Worm (Caenorhabditis elegans) whole organism, L4 larva: Measurements from ENCODE around the gene ttbk-8.2.
A peak's percentile ranks its signal among the peaks of the same experiment; 100 is the strongest.

ENCODE experiments used
- D1046.2 ChIP-seq: fragments of 200-800 bp; sonication (Bioruptor generic); IDR thresholded peaks from 2 replicates; pipeline ENCODE4 v1.3.6; 2022; ENCODE audit warnings: missing genetic modification characterization, missing compliant biosample characterization
- F49E8.2 ChIP-seq: sonication (generic microtip); optimal IDR thresholded peaks from 2 replicates; lab custom pipeline; 2016; ENCODE audit warnings: missing compliant biosample characterization, mild to moderate bottlenecking, missing genetic modification characterization, borderline replicate concordance
- T20F7.1 ChIP-seq: fragments of 200-800 bp; sonication (Bioruptor generic); optimal IDR thresholded peaks from 2 replicates; lab custom pipeline; 2018; ENCODE audit warnings: mild to moderate bottlenecking, missing genetic modification characterization, missing compliant biosample characterization
- Y48G9A.11 ChIP-seq: fragments of 200-800 bp; sonication (Bioruptor generic); IDR thresholded peaks from 2 replicates; pipeline ENCODE4 v1.3.6; 2022; ENCODE audit warnings: missing genetic modification reagents, missing genetic modification characterization, missing compliant biosample characterization
- Y5F2A.4 ChIP-seq: fragments of 200-800 bp; sonication (Bioruptor generic); optimal IDR thresholded peaks from 2 replicates; lab custom pipeline; 2018; ENCODE audit warnings: mild to moderate bottlenecking, missing genetic modification characterization, missing compliant biosample characterization
- ZK337.2 ChIP-seq: fragments of 200-800 bp; sonication (Bioruptor generic); IDR thresholded peaks from 2 replicates; pipeline ENCODE4 v1.3.6; 2022; ENCODE audit warnings: missing genetic modification reagents, missing genetic modification characterization, missing compliant biosample characterization
- ZK546.5 ChIP-seq, 2 experiments: sonication (generic microtip); optimal IDR thresholded peaks; 2 replicates each; lab custom pipeline; 2017; ENCODE audit warnings: missing biosample characterization in 2 of 2, missing genetic modification characterization in 2 of 2
- ama-1 ChIP-seq: fragments of 150-350 bp; optimal IDR thresholded peaks from 2 replicates; lab custom pipeline; 2014; ENCODE audit warnings: inconsistent platforms, mixed read lengths
- arid-1 ChIP-seq: fragments of 200-800 bp; sonication (Bioruptor generic); conservative IDR thresholded peaks from 2 replicates; pipeline ENCODE4 v1.3.6; 2022; ENCODE audit warnings: missing genetic modification reagents, missing genetic modification characterization, missing compliant biosample characterization
- ceh-20 ChIP-seq: fragments of 200-800 bp; sonication (Bioruptor generic); IDR thresholded peaks from 2 replicates; pipeline ENCODE4 v1.3.6; 2022; ENCODE audit warnings: missing genetic modification reagents, missing genetic modification characterization, missing compliant biosample characterization
- ceh-32 ChIP-seq: sonication (generic microtip); optimal IDR thresholded peaks from 2 replicates; lab custom pipeline; 2016; ENCODE audit warnings: mild to moderate bottlenecking, missing genetic modification characterization, missing compliant biosample characterization; ENCODE audit not compliant: poor library complexity
- ceh-62 ChIP-seq: sonication (generic microtip); optimal IDR thresholded peaks from 2 replicates; lab custom pipeline; 2017; ENCODE audit warnings: missing biosample characterization, missing genetic modification characterization
- ces-1 ChIP-seq: fragments of 150-350 bp; sonication (generic microtip); optimal IDR thresholded peaks from 4 replicates; lab custom pipeline; 2014; ENCODE audit warnings: missing biosample characterization, missing genetic modification reagents, missing genetic modification characterization
- daf-12 ChIP-seq: fragments of 150-350 bp; optimal IDR thresholded peaks from 2 replicates; lab custom pipeline; 2014; ENCODE audit warnings: missing biosample characterization, missing genetic modification reagents, missing genetic modification characterization
- dmd-6 ChIP-seq: fragments of 200-800 bp; sonication (Bioruptor generic); IDR thresholded peaks from 2 replicates; pipeline ENCODE4 v1.3.6; 2022; ENCODE audit warnings: missing genetic modification reagents, missing genetic modification characterization, missing compliant biosample characterization
- dve-1 ChIP-seq: sonication (generic microtip); optimal IDR thresholded peaks from 2 replicates; lab custom pipeline; 2017; ENCODE audit warnings: antibody characterized with exemption, mild to moderate bottlenecking, missing genetic modification characterization, missing compliant biosample characterization; ENCODE audit not compliant: insufficient read depth
- egl-27 ChIP-seq: sonication (generic microtip); optimal IDR thresholded peaks from 3 replicates; lab custom pipeline; 2017; ENCODE audit warnings: missing biosample characterization, missing genetic modification reagents, missing genetic modification characterization
- egl-43 ChIP-seq: fragments of 200-800 bp; sonication (Bioruptor generic); IDR thresholded peaks from 2 replicates; pipeline ENCODE4 v1.3.6; 2022; ENCODE audit warnings: missing genetic modification reagents, missing genetic modification characterization, missing compliant biosample characterization
- gei-8 ChIP-seq: fragments of 200-800 bp; sonication (Bioruptor generic); optimal IDR thresholded peaks from 2 replicates; lab custom pipeline; 2018; ENCODE audit warnings: mild to moderate bottlenecking, missing genetic modification characterization, missing compliant biosample characterization
- hlh-11 ChIP-seq: fragments of 200-800 bp; sonication (Bioruptor generic); optimal IDR thresholded peaks from 2 replicates; lab custom pipeline; 2018; ENCODE audit warnings: mild to moderate bottlenecking, missing genetic modification characterization, missing compliant biosample characterization
- hlh-30 ChIP-seq: sonication (generic microtip); optimal IDR thresholded peaks from 2 replicates; lab custom pipeline; 2017; ENCODE audit warnings: antibody characterized with exemption, mild to moderate bottlenecking, missing genetic modification characterization, missing compliant biosample characterization; ENCODE audit not compliant: insufficient read depth
- hmg-1.1 ChIP-seq: fragments of 200-800 bp; sonication (Bioruptor generic); IDR thresholded peaks from 2 replicates; pipeline ENCODE4 v1.3.6; 2022; ENCODE audit warnings: missing genetic modification reagents, missing genetic modification characterization, missing compliant biosample characterization
- lim-7 ChIP-seq: fragments of 200-800 bp; sonication (Bioruptor generic); IDR thresholded peaks from 2 replicates; pipeline ENCODE4 v1.3.6; 2022; ENCODE audit warnings: missing genetic modification characterization, missing compliant biosample characterization
- lin-15B ChIP-seq: fragments of 150-350 bp; sonication (generic microtip); optimal IDR thresholded peaks from 3 replicates; lab custom pipeline; 2014; ENCODE audit warnings: missing biosample characterization, missing genetic modification characterization
- lin-38 ChIP-seq: fragments of 200-800 bp; sonication (Bioruptor generic); IDR thresholded peaks from 2 replicates; pipeline ENCODE4 v1.3.6; 2022; ENCODE audit warnings: missing genetic modification reagents, missing genetic modification characterization, missing compliant biosample characterization
- lsy-2 ChIP-seq, 2 experiments: fragments of 150-350 bp in 1 of 2; sonication (generic microtip) in 1 of 2; optimal IDR thresholded peaks; 2 replicates each; lab custom pipeline; 2014 to 2017; ENCODE audit warnings: missing biosample characterization in 2 of 2, missing genetic modification characterization in 2 of 2
- madf-5 ChIP-seq, 2 experiments: fragments of 200-800 bp; sonication (Bioruptor generic); IDR thresholded peaks; 2 replicates each; pipeline ENCODE4 v1.3.6; 2022; ENCODE audit warnings: missing compliant biosample characterization in 2 of 2, missing genetic modification characterization in 2 of 2
- madf-9 ChIP-seq: fragments of 200-800 bp; sonication (Bioruptor generic); conservative IDR thresholded peaks from 2 replicates; pipeline ENCODE4 v1.3.6; 2022; ENCODE audit warnings: missing genetic modification reagents, missing genetic modification characterization, missing compliant biosample characterization
- mdl-1 ChIP-seq, 2 experiments: fragments of 150-350 bp in 1 of 2; sonication (generic microtip) in 1 of 2; optimal IDR thresholded peaks; 2 replicates each; lab custom pipeline; 2014 to 2017; ENCODE audit warnings: missing biosample characterization in 2 of 2, missing genetic modification characterization in 2 of 2
- mep-1 ChIP-seq: fragments of 150-350 bp; sonication (generic microtip); optimal IDR thresholded peaks from 3 replicates; lab custom pipeline; 2014; ENCODE audit warnings: missing biosample characterization, missing genetic modification characterization
- mes-2 ChIP-seq: sonication (generic microtip); optimal IDR thresholded peaks from 2 replicates; lab custom pipeline; 2016; ENCODE audit warnings: missing genotype, mild to moderate bottlenecking, missing genetic modification characterization, missing compliant biosample characterization; ENCODE audit not compliant: poor library complexity, severe bottlenecking
- mxl-2 ChIP-seq: fragments of 200-800 bp; sonication (Bioruptor generic); conservative IDR thresholded peaks from 2 replicates; pipeline ENCODE4 v1.3.6; 2022; ENCODE audit warnings: missing genetic modification reagents, missing genetic modification characterization, missing compliant biosample characterization
- nhr-102 ChIP-seq: sonication (generic microtip); optimal IDR thresholded peaks from 2 replicates; lab custom pipeline; 2016; ENCODE audit warnings: mild to moderate bottlenecking, missing genetic modification characterization, moderate library complexity, missing compliant biosample characterization
- nhr-111 ChIP-seq: fragments of 200-800 bp; sonication (Bioruptor generic); optimal IDR thresholded peaks from 2 replicates; lab custom pipeline; 2018; ENCODE audit warnings: mild to moderate bottlenecking, missing genetic modification characterization, missing compliant biosample characterization
- nhr-237 ChIP-seq: sonication (generic microtip); optimal IDR thresholded peaks from 2 replicates; lab custom pipeline; 2017; ENCODE audit warnings: missing biosample characterization, missing genetic modification characterization
- nhr-28 ChIP-seq: fragments of 150-350 bp; optimal IDR thresholded peaks from 2 replicates; lab custom pipeline; 2014; ENCODE audit warnings: missing biosample characterization, missing genetic modification characterization
- nhr-41 ChIP-seq: fragments of 200-800 bp; sonication (Bioruptor generic); IDR thresholded peaks from 2 replicates; pipeline ENCODE4 v1.3.6; 2022; ENCODE audit warnings: missing genetic modification reagents, missing genetic modification characterization, missing compliant biosample characterization
- nhr-42 ChIP-seq: fragments of 200-800 bp; sonication (Bioruptor generic); IDR thresholded peaks from 2 replicates; pipeline ENCODE4 v1.3.6; 2022; ENCODE audit warnings: missing genetic modification characterization, missing compliant biosample characterization
- nhr-6 ChIP-seq: fragments of 150-350 bp; optimal IDR thresholded peaks from 2 replicates; lab custom pipeline; 2014; ENCODE audit warnings: missing biosample characterization, missing genetic modification characterization
- nhr-76 ChIP-seq: fragments of 150-350 bp; optimal IDR thresholded peaks from 2 replicates; lab custom pipeline; 2014; ENCODE audit warnings: missing biosample characterization, missing genetic modification characterization
- rbr-2 ChIP-seq: sonication (generic microtip); optimal IDR thresholded peaks from 2 replicates; lab custom pipeline; 2016; ENCODE audit warnings: missing genotype, missing genetic modification characterization, missing compliant biosample characterization
- saeg-2 ChIP-seq: fragments of 200-800 bp; sonication (Bioruptor generic); IDR thresholded peaks from 2 replicates; pipeline ENCODE4 v1.3.6; 2022; ENCODE audit warnings: missing genetic modification reagents, missing genetic modification characterization, missing compliant biosample characterization
- sdz-12 ChIP-seq: fragments of 200-800 bp; sonication (Bioruptor generic); optimal IDR thresholded peaks from 2 replicates; lab custom pipeline; 2018; ENCODE audit warnings: mild to moderate bottlenecking, missing genetic modification characterization, missing compliant biosample characterization
- spr-3 ChIP-seq: fragments of 200-800 bp; sonication (Bioruptor generic); optimal IDR thresholded peaks from 2 replicates; lab custom pipeline; 2018; ENCODE audit warnings: mild to moderate bottlenecking, missing genetic modification characterization, missing compliant biosample characterization
- tag-97 ChIP-seq: fragments of 200-800 bp; sonication (Bioruptor generic); IDR thresholded peaks from 2 replicates; pipeline ENCODE4 v1.3.6; 2022; ENCODE audit warnings: missing genetic modification characterization, missing compliant biosample characterization
- unc-62 ChIP-seq, 3 experiments: fragments of 150-350 bp in 1 of 3; sonication (generic microtip); optimal IDR thresholded peaks in 2 of 3; peaks in 1 of 3; 1 replicate in 1 of 3; 2 replicates in 2 of 3; lab custom pipeline; 2014 to 2017; ENCODE audit warnings: missing biosample characterization in 3 of 3, missing genetic modification characterization in 3 of 3, missing genetic modification reagents in 3 of 3, missing genotype in 1 of 3
- ztf-7 ChIP-seq: fragments of 150-350 bp; optimal IDR thresholded peaks from 2 replicates; lab custom pipeline; 2014; ENCODE audit warnings: missing biosample characterization, missing genetic modification characterization

ttbk-8.2 gene

ce11 chrIV:5590120-5590519, 41.6 kb upstream of the ttbk-8.2 start (continued):
- no peak for TF ChIP-seq sdz-12 (GFP tag; lab: Kevin White, UChicago)
- TF ChIP-seq saeg-2 (GFP tag; lab: Robert Waterston, UW), result no peak
- no peak for TF ChIP-seq egl-43 (GFP tag; lab: Robert Waterston, UW)
- TF ChIP-seq ztf-7, result no peak
- TF ChIP-seq spr-3 (GFP tag; lab: Kevin White, UChicago), result no peak
- TF ChIP-seq mep-1 (tag; lab: Kevin White, UChicago), result peak; percentile 49
- TF ChIP-seq dmd-6 (GFP tag; lab: Robert Waterston, UW), result peak; percentile 82
- TF ChIP-seq ces-1 (GFP tag; lab: Kevin White, UChicago), result no peak
- TF ChIP-seq Y5F2A.4 (GFP tag; lab: Kevin White, UChicago), result no peak
- TF ChIP-seq mes-2 (tag; lab: Kevin White, UChicago), result peak; percentile 30
- peak; percentile 96 for TF ChIP-seq hlh-30 (tag; lab: Kevin White, UChicago)
- TF ChIP-seq nhr-42 (GFP tag; lab: Robert Waterston, UW), result no peak
- no peak for TF ChIP-seq ceh-62 (tag; lab: Kevin White, UChicago)
- TF ChIP-seq ceh-32, result no peak
- peak in 1 of 2 experiments; percentile 60 for TF ChIP-seq lsy-2 (tag; optimal IDR thresholded peaks at IDR 0.05; lab: Kevin White, UChicago)
- TF ChIP-seq rbr-2 (tag; lab: Kevin White, UChicago), result no peak
- TF ChIP-seq, all 104 proteins: peak for 17

- TF ChIP-seq tag-97 (no peak), mxl-2 (GFP tag; lab: Robert Waterston, UW) (peak; percentile 64; the same call in 1 of the 2 replicates), ZK546.5 (tag; optimal IDR thresholded peaks at IDR 0.05; lab: Kevin White, UChicago) (no peak), ces-1 (GFP tag; lab: Kevin White, UChicago) (no peak), ama-1 (lab: Kevin White, UChicago) (peak; percentile 36), F49E8.2 (no peak), dmd-6 (GFP tag; lab: Robert Waterston, UW) (peak; percentile 99), nhr-111 (GFP tag; lab: Kevin White, UChicago) (no peak), D1046.2 (GFP tag; lab: Robert Waterston, UW) (no peak), lin-38 (GFP tag; lab: Robert Waterston, UW) (no peak), hlh-30 (tag; lab: Kevin White, UChicago) (peak; percentile 98), Y48G9A.11 (no peak), daf-12 (no peak), arid-1 (GFP tag; lab: Robert Waterston, UW) (0 out of 2 replicates have a peak, but pooled peaks have one; percentile 38), nhr-102 (tag; lab: Kevin White, UChicago) (peak; percentile 77), unc-62 (GFP tag; optimal IDR thresholded peaks at IDR 0.05 in 1 of 2; lab: Kevin White, UChicago) (peak; percentile 43 to 100), unc-62 (tag; optimal IDR thresholded peaks at IDR 0.05; lab: Kevin White, UChicago) (no peak), nhr-41 (GFP tag; lab: Robert Waterston, UW) (no peak), T20F7.1 (GFP tag; lab: Kevin White, UChicago) (peak; percentile 75), hmg-1.1 (peak; percentile 48; the same call in 1 of the 2 replicates), nhr-28 (tag; lab: Kevin White, UChicago) (peak; percentile 94), ZK337.2 (GFP tag; lab: Robert Waterston, UW) (no peak), mep-1 (tag; lab: Kevin White, UChicago) (peak; percentile 79), nhr-76 (tag; lab: Kevin White, UChicago) (peak; percentile 61), nhr-6 (tag; lab: Kevin White, UChicago) (peak; percentile 37), madf-5 (GFP tag; IDR thresholded peaks at IDR 0.05; lab: Robert Waterston, UW) (no peak), lin-15B (no peak), hlh-11 (tag; lab: Kevin White, UChicago) (peak; percentile 98), ceh-20 (GFP tag; lab: Robert Waterston, UW) (peak; percentile 69; the same call in 1 of the 2 replicates), nhr-237 (no peak), egl-27 (tag; lab: Kevin White, UChicago) (no peak), dve-1 (peak; percentile 99), ceh-62 (tag; lab: Kevin White, UChicago) (no peak), ceh-32 (no peak), madf-9 (GFP tag; lab: Robert Waterston, UW) (no peak), mdl-1 (tag; optimal IDR thresholded peaks at IDR 0.05; lab: Kevin White, UChicago) (peak in 1 of 2 experiments; percentile 95), Y5F2A.4 (GFP tag; lab: Kevin White, UChicago) (no peak), lim-7 (GFP tag; lab: Robert Waterston, UW) (no peak), gei-8 (GFP tag; lab: Kevin White, UChicago) (peak; percentile 87), spr-3 (GFP tag; lab: Kevin White, UChicago) (no peak)
Observed at ce11 chrIV:5591134-5591533, 40.6 kb upstream of the ttbk-8.2 start.
